Worm (Caenorhabditis elegans) whole organism, L3 larva: ENCODE results near the gene Y51A2B.2.

Source experiments
- R02D3.7 ChIP-seq: fragments of 150-350 bp; optimal IDR thresholded peaks from 2 replicates; lab custom pipeline; 2014; ENCODE audit warnings: missing biosample characterization, missing genetic modification characterization
- aly-2 ChIP-seq: fragments of 150-350 bp; optimal IDR thresholded peaks from 2 replicates; lab custom pipeline; 2014; ENCODE audit warnings: missing biosample characterization, missing genetic modification characterization
- egl-27 ChIP-seq: sonication (generic microtip); optimal IDR thresholded peaks from 4 replicates; lab custom pipeline; 2017; ENCODE audit warnings: missing biosample characterization, missing genetic modification reagents, missing genetic modification characterization
- elt-3 ChIP-seq, 3 experiments: fragments of 150-350 bp in 1 of 3; sonication (generic microtip) in 2 of 3; optimal IDR thresholded peaks; 2 replicates in 2 of 3; 4 replicates in 1 of 3; lab custom pipeline; 2014 to 2017; ENCODE audit warnings: missing biosample characterization in 3 of 3, missing genetic modification characterization in 3 of 3
- fkh-2 ChIP-seq: fragments of 150-350 bp; optimal IDR thresholded peaks from 2 replicates; lab custom pipeline; 2014; ENCODE audit warnings: missing biosample characterization, missing genetic modification reagents, missing genetic modification characterization
- jun-1 ChIP-seq: fragments of 150-350 bp; optimal IDR thresholded peaks from 2 replicates; lab custom pipeline; 2014; ENCODE audit warnings: missing biosample characterization, missing genetic modification reagents, missing genetic modification characterization
- mdl-1 ChIP-seq: fragments of 150-350 bp; optimal IDR thresholded peaks from 2 replicates; lab custom pipeline; 2014; ENCODE audit warnings: missing biosample characterization, missing genetic modification characterization
- nhr-12 ChIP-seq: fragments of 150-350 bp; optimal IDR thresholded peaks from 2 replicates; lab custom pipeline; 2014; ENCODE audit warnings: missing biosample characterization, missing genetic modification characterization
- nhr-28 ChIP-seq: fragments of 150-350 bp; optimal IDR thresholded peaks from 2 replicates; lab custom pipeline; 2014; ENCODE audit warnings: missing biosample characterization, missing genetic modification characterization
- nhr-77 ChIP-seq: fragments of 150-350 bp; optimal IDR thresholded peaks from 2 replicates; lab custom pipeline; 2014; ENCODE audit warnings: missing biosample characterization, missing genetic modification characterization
- pha-4 ChIP-seq: fragments of 150-350 bp; optimal IDR thresholded peaks from 2 replicates; lab custom pipeline; 2014; ENCODE audit warnings: missing biosample characterization, missing genetic modification reagents, missing genetic modification characterization
- pqm-1 ChIP-seq: fragments of 150-350 bp; optimal IDR thresholded peaks from 2 replicates; lab custom pipeline; 2017; ENCODE audit warnings: missing biosample characterization, missing genetic modification characterization, inconsistent platforms
- snpc-4 ChIP-seq: fragments of 150-350 bp; optimal IDR thresholded peaks from 2 replicates; lab custom pipeline; 2014; ENCODE audit warnings: missing biosample characterization, missing genetic modification characterization
- unc-62 ChIP-seq: fragments of 150-350 bp; sonication (generic microtip); optimal IDR thresholded peaks from 4 replicates; lab custom pipeline; 2014; ENCODE audit warnings: missing biosample characterization, missing genetic modification reagents, missing genetic modification characterization

ce11 chrV:18355742-18356141, 18.6 kb upstream of the Y51A2B.2 start, which contains the start of gene C08E8.2:
- TF ChIP-seq jun-1 (tag; lab: Kevin White, UChicago) (no peak), elt-3 (tag; optimal IDR thresholded peaks at IDR 0.05; lab: Kevin White, UChicago) (no peak), snpc-4 (tag; lab: Kevin White, UChicago) (no peak), pha-4 (tag; lab: Kevin White, UChicago) (no peak), pqm-1 (no peak), unc-62 (GFP tag; lab: Kevin White, UChicago) (no peak), mdl-1 (tag; lab: Kevin White, UChicago) (no peak), nhr-28 (tag; lab: Kevin White, UChicago) (no peak), fkh-2 (tag; lab: Kevin White, UChicago) (no peak), nhr-12 (tag; lab: Kevin White, UChicago) (no peak), egl-27 (tag; lab: Kevin White, UChicago) (no peak), nhr-77 (tag; lab: Kevin White, UChicago) (no peak), aly-2 (tag; lab: Kevin White, UChicago) (no peak), R02D3.7 (no peak)
